Fruit fly (Drosophila melanogaster): Measurements from ENCODE around the gene CG44094.

The CG44094 gene

dm6 chr3R:14569411-14570107 lies 6.9 kb downstream of the CG44094 start, which contains the start of gene Cys:
Gene Cys (minus strand): TSS chr3R:14569644.
- TF ChIP-seq rgr (GFP tag; optimal IDR thresholded peaks at IDR 0.05) (peak; percentile 3), Hnf4 (GFP tag; optimal IDR thresholded peaks at IDR 0.05) (peak; percentile 11), Dif (GFP tag; optimal IDR thresholded peaks at IDR 0.05; ENCODE audit: partially characterized antibody) (peak; percentile 69), Dfd (GFP tag; optimal IDR thresholded peaks at IDR 0.05) (no peak)

DNA sequence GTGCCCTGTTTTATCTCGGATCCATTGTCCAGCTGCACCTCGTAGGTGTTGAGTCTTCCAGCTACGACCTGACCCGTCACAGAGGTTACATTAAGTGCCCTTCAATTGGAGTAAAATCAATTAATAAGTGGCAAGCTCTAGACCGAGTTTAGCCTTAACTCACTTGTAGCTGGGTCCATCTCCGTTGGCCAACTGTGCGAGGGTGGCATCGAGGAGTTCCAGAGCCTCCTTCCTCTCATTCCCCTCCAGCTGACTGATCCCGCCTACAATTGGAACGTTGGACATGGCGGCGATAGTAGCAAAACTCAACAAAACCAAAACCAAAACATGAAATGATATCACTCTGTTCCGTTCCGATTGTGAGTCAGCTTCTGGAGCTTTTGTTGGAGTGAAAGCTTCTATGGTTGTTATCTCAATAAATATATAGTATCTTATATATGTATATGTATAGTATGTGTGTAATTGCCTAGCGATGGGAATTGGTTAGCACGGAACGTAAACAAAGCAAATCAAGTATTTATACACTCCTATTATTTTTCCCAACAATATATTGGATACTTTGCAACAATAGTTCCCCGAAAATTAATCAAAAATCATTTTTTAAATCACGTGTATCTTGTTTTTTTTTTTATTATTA lies 7.8 kb downstream of the CG44094 start, which contains the start of gene CG8066:
Gene CG8066 (minus strand): TSS at position 347 of the 637 bp plus-strand sequence.
- TF ChIP-seq sage (GFP tag; optimal IDR thresholded peaks at IDR 0.05) (peak; percentile 65), Jra (GFP tag; optimal IDR thresholded peaks at IDR 0.05) (peak; percentile 18), CrebA (GFP tag; optimal IDR thresholded peaks at IDR 0.05; ENCODE audit: borderline replicate concordance) (peak; percentile 53), Rel (GFP tag; optimal IDR thresholded peaks at IDR 0.05) (peak; percentile 28), Rel (tag; optimal IDR thresholded peaks at IDR 0.05) (no peak), woc (GFP tag; optimal IDR thresholded peaks at IDR 0.05) (no peak), ey (GFP tag; optimal IDR thresholded peaks at IDR 0.05) (peak; percentile 3), psq (GFP tag; optimal IDR thresholded peaks at IDR 0.05) (no peak), foxo (GFP tag; optimal IDR thresholded peaks at IDR 0.05) (peak in 1 of 2 experiments; percentile 37), Hnf4 (GFP tag; optimal IDR thresholded peaks at IDR 0.05) (peak; percentile 6), rgr (GFP tag; optimal IDR thresholded peaks at IDR 0.05) (peak; percentile 25)

DNA sequence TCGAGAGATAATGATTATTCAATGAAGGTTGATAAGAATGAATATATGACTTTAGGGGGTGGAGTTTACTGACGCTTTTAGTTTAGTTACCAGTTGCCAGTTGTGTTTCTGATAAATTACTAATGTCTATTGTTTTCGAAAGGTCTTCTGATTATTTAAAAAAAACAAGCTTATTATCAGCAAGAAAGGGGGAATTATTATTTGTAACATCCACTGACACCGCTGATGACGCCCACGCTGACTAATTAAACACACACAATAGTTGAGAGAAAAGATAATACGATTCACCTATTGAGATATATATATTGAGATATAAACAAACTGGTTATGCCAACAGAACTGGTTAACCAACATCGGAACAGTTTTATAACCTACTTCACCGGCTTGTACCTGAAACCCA lies 8.6 kb downstream of the CG44094 start:
- no peak for TF ChIP-seq pan (optimal IDR thresholded peaks at IDR 0.05)
- no peak for TF ChIP-seq br (GFP tag; optimal IDR thresholded peaks at IDR 0.05)
- TF ChIP-seq brk (GFP tag; optimal IDR thresholded peaks at IDR 0.05), result no peak
- TF ChIP-seq Dif (GFP tag; optimal IDR thresholded peaks at IDR 0.05; ENCODE audit: partially characterized antibody), result no peak
- TF ChIP-seq Sp1 (GFP tag; optimal IDR thresholded peaks at IDR 0.05), result no peak
- TF ChIP-seq foxo (GFP tag; optimal IDR thresholded peaks at IDR 0.05), result no peak
- TF ChIP-seq HLH106 (tag; optimal IDR thresholded peaks at IDR 0.05), result no peak
- no peak for TF ChIP-seq Myc (optimal IDR thresholded peaks at IDR 0.05)
- TF ChIP-seq ey (GFP tag; optimal IDR thresholded peaks at IDR 0.05), result no peak

DNA sequence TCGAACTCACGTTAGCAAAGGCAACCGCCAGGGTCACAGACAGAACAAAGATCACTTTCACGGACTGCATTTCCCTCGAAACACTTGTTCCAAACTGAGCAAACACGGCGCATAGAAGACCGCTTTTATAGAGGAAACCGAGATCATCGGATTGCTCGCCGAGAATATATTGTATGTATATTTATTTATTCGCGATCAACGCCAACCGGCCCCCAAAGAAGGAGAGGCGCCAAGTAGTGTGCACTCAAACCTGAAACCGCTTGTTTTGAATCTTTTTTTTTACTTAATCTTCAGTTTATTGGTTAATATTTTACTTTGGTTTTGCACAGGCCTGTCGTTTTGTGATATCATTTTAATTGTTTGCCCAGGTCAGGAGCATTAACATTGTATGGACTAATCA lies 9.1 kb downstream of the CG44094 start, which contains the start of gene CG31313:
Gene CG31313 (minus strand): TSS at position 101 of the 400 bp plus-strand sequence.
- TF ChIP-seq jim (GFP tag; optimal IDR thresholded peaks at IDR 0.05) (no peak), Dfd (GFP tag; optimal IDR thresholded peaks at IDR 0.05) (no peak), Mio (GFP tag; optimal IDR thresholded peaks at IDR 0.05) (no peak), HLH106 (tag; optimal IDR thresholded peaks at IDR 0.05) (no peak), Myc (optimal IDR thresholded peaks at IDR 0.05) (no peak), Hnf4 (GFP tag; optimal IDR thresholded peaks at IDR 0.05) (no peak), usp (GFP tag; optimal IDR thresholded peaks at IDR 0.05) (no peak)

- TF ChIP-seq woc (GFP tag; optimal IDR thresholded peaks at IDR 0.05) (no peak), rgr (GFP tag; optimal IDR thresholded peaks at IDR 0.05) (no peak), Dif (GFP tag; optimal IDR thresholded peaks at IDR 0.05; ENCODE audit: partially characterized antibody) (peak; percentile 63), psq (GFP tag; optimal IDR thresholded peaks at IDR 0.05) (no peak), Abd-B (GFP tag; optimal IDR thresholded peaks at IDR 0.05) (no peak)
These were observed 11.1 kb downstream of the CG44094 start, which contains the start of gene CG14852 for dm6 chr3R:14565065-14565977. Gene CG14852 (plus strand): TSS chr3R:14565927.

- TF ChIP-seq tai (GFP tag; optimal IDR thresholded peaks at IDR 0.05) (no peak), GATAd (GFP tag; optimal IDR thresholded peaks at IDR 0.05) (no peak), brk (GFP tag; optimal IDR thresholded peaks at IDR 0.05) (no peak), Dfd (GFP tag; optimal IDR thresholded peaks at IDR 0.05) (no peak), CG32264 (GFP tag; optimal IDR thresholded peaks at IDR 0.05) (no peak), br (GFP tag; optimal IDR thresholded peaks at IDR 0.05) (no peak), sage (GFP tag; optimal IDR thresholded peaks at IDR 0.05) (no peak), foxo (GFP tag; optimal IDR thresholded peaks at IDR 0.05) (no peak), CrebA (GFP tag; optimal IDR thresholded peaks at IDR 0.05; ENCODE audit: borderline replicate concordance) (no peak), psq (GFP tag; optimal IDR thresholded peaks at IDR 0.05) (no peak), jim (GFP tag; optimal IDR thresholded peaks at IDR 0.05) (no peak), Dif (GFP tag; optimal IDR thresholded peaks at IDR 0.05; ENCODE audit: partially characterized antibody) (no peak), HLH106 (tag; optimal IDR thresholded peaks at IDR 0.05) (no peak), OdsH (GFP tag; optimal IDR thresholded peaks at IDR 0.05) (no peak), rgr (GFP tag; optimal IDR thresholded peaks at IDR 0.05) (no peak)
These were observed 11.7 kb downstream of the CG44094 start, which contains the start of gene CG8087 for dm6 chr3R:14564705-14565064. Gene CG8087 (minus strand): TSS chr3R:14564805.
